Worm (Caenorhabditis elegans) whole organism, young adult: Measurements from ENCODE around the gene Y47D3B.4.

Experiments used
- attf-3 ChIP-seq: fragments of 200-800 bp; sonication (Bioruptor generic); conservative IDR thresholded peaks from 2 replicates; pipeline ENCODE4 v1.3.6; 2022; ENCODE audit warnings: missing genetic modification reagents, missing genetic modification characterization, missing compliant biosample characterization
- cebp-2 ChIP-seq: fragments of 200-800 bp; sonication (Bioruptor generic); IDR thresholded peaks from 2 replicates; pipeline ENCODE4 v1.3.6; 2022; ENCODE audit warnings: missing genetic modification characterization, missing compliant biosample characterization
- madf-10 ChIP-seq: sonication (generic microtip); optimal IDR thresholded peaks from 2 replicates; lab custom pipeline; 2016; ENCODE audit warnings: mild to moderate bottlenecking, missing genetic modification characterization, missing compliant biosample characterization
- nhr-179 ChIP-seq: sonication (generic microtip); optimal IDR thresholded peaks from 2 replicates; lab custom pipeline; 2016; ENCODE audit warnings: mild to moderate bottlenecking, missing genetic modification characterization, missing compliant biosample characterization
- nhr-90 ChIP-seq: sonication (generic microtip); optimal IDR thresholded peaks from 2 replicates; lab custom pipeline; 2016; ENCODE audit warnings: missing genotype, mild to moderate bottlenecking, missing genetic modification characterization, missing compliant biosample characterization
- unc-130 ChIP-seq: sonication (generic microtip); optimal IDR thresholded peaks from 2 replicates; lab custom pipeline; 2016; ENCODE audit warnings: missing genetic modification reagents, missing genetic modification characterization, missing compliant biosample characterization

ce11 chrIII:11397499-11397898, 7.7 kb upstream of the Y47D3B.4 start, which contains the start of gene Y47D3B.3:
- TF ChIP-seq madf-10 (tag; lab: Kevin White, UChicago) (no peak), cebp-2 (GFP tag; lab: Robert Waterston, UW) (no peak), nhr-179 (tag; lab: Kevin White, UChicago) (no peak), attf-3 (no peak), nhr-90 (tag; lab: Kevin White, UChicago) (no peak), unc-130 (no peak)
